Worm (Caenorhabditis elegans): ENCODE measurements around the gene scl-17.

scl-17 gene

ce11 chrII:1476016-1476415, 31.0 kb downstream of the scl-17 start:
- TF ChIP-seq skn-1 (tag; optimal IDR thresholded peaks at IDR 0.05): no peak
- no peak for TF ChIP-seq aly-2 (tag; optimal IDR thresholded peaks at IDR 0.05)
- no peak for TF ChIP-seq nhr-76 (tag; optimal IDR thresholded peaks at IDR 0.05)
- TF ChIP-seq nhr-237 (tag; optimal IDR thresholded peaks at IDR 0.05): no peak
- TF ChIP-seq ceh-9 (tag; optimal IDR thresholded peaks at IDR 0.05): no peak
- TF ChIP-seq fkh-10 (GFP tag; optimal IDR thresholded peaks at IDR 0.05): no peak
- no peak for TF ChIP-seq nhr-25 (tag; optimal IDR thresholded peaks at IDR 0.05)
- TF ChIP-seq ceh-82 (tag; optimal IDR thresholded peaks at IDR 0.05): no peak
- TF ChIP-seq elt-2 (tag; optimal IDR thresholded peaks at IDR 0.05): no peak
- no peak for TF ChIP-seq ztf-4 (tag; optimal IDR thresholded peaks at IDR 0.05)
- no peak for TF ChIP-seq ZK546.5 (tag; optimal IDR thresholded peaks at IDR 0.05)
- no peak for TF ChIP-seq pha-4 (tag; optimal IDR thresholded peaks at IDR 0.05)
- no peak for TF ChIP-seq ztf-11 (tag; optimal IDR thresholded peaks at IDR 0.05)
- no peak for TF ChIP-seq R02D3.7 (tag; optimal IDR thresholded peaks at IDR 0.05)
- TF ChIP-seq snpc-4 (tag; optimal IDR thresholded peaks at IDR 0.05): no peak
- no peak for TF ChIP-seq mml-1 (tag; optimal IDR thresholded peaks at IDR 0.05)

- TF ChIP-seq unc-62 (GFP tag; optimal IDR thresholded peaks at IDR 0.05) (no peak), nhr-23 (tag; optimal IDR thresholded peaks at IDR 0.05) (no peak), lin-39 (tag; optimal IDR thresholded peaks at IDR 0.05) (no peak), ZK546.5 (tag; optimal IDR thresholded peaks at IDR 0.05) (no peak), mdl-1 (tag; optimal IDR thresholded peaks at IDR 0.05) (no peak), ama-1 (optimal IDR thresholded peaks at IDR 0.05) (no peak), aly-2 (tag; optimal IDR thresholded peaks at IDR 0.05) (no peak), elt-2 (tag; optimal IDR thresholded peaks at IDR 0.05) (no peak), nhr-12 (tag; optimal IDR thresholded peaks at IDR 0.05) (no peak), eor-1 (tag; optimal IDR thresholded peaks at IDR 0.05) (no peak), nhr-77 (tag; optimal IDR thresholded peaks at IDR 0.05) (no peak), ceh-16 (tag; optimal IDR thresholded peaks at IDR 0.05) (no peak), nhr-76 (tag; optimal IDR thresholded peaks at IDR 0.05) (no peak), elt-1 (tag; optimal IDR thresholded peaks at IDR 0.05) (no peak), mml-1 (tag; optimal IDR thresholded peaks at IDR 0.05) (no peak), fos-1 (tag; optimal IDR thresholded peaks at IDR 0.05) (no peak), daf-12 (tag; optimal IDR thresholded peaks at IDR 0.05) (no peak), nfya-1 (tag; optimal IDR thresholded peaks at IDR 0.05; ENCODE audit: insufficient read depth) (no peak)
Measured at ce11 chrII:1477295-1477694, 32.3 kb downstream of the scl-17 start.

ce11 chrII:1477975-1478374, 33.0 kb downstream of the scl-17 start:
- TF ChIP-seq nhr-11 (tag; optimal IDR thresholded peaks at IDR 0.05) (no peak), ama-1 (optimal IDR thresholded peaks at IDR 0.05) (no peak), elt-3 (tag; optimal IDR thresholded peaks at IDR 0.05) (no peak), zag-1 (tag; optimal IDR thresholded peaks at IDR 0.05) (no peak), ceh-82 (tag; optimal IDR thresholded peaks at IDR 0.05) (no peak), egl-27 (tag; optimal IDR thresholded peaks at IDR 0.05) (no peak), unc-62 (GFP tag; optimal IDR thresholded peaks at IDR 0.05) (no peak), skn-1 (tag; optimal IDR thresholded peaks at IDR 0.05) (no peak), fos-1 (tag; optimal IDR thresholded peaks at IDR 0.05) (no peak), ztf-11 (tag; optimal IDR thresholded peaks at IDR 0.05) (no peak), daf-12 (tag; optimal IDR thresholded peaks at IDR 0.05) (no peak)

- TF ChIP-seq unc-62 (GFP tag; optimal IDR thresholded peaks at IDR 0.05) (no peak), egl-5 (tag; optimal IDR thresholded peaks at IDR 0.05) (no peak), lin-15B (tag; optimal IDR thresholded peaks at IDR 0.05) (no peak), ZK546.5 (tag; optimal IDR thresholded peaks at IDR 0.05) (no peak), fkh-10 (GFP tag; optimal IDR thresholded peaks at IDR 0.05) (no peak), nhr-67 (tag; optimal IDR thresholded peaks at IDR 0.05) (no peak), tbx-2 (tag; optimal IDR thresholded peaks at IDR 0.05) (no peak), elt-2 (tag; optimal IDR thresholded peaks at IDR 0.05) (no peak), pha-4 (tag; optimal IDR thresholded peaks at IDR 0.05) (no peak)
Measured at ce11 chrII:1478522-1478921, 33.5 kb downstream of the scl-17 start.

ce11 chrII:1481660-1482059, 36.6 kb downstream of the scl-17 start:
- TF ChIP-seq elt-3 (tag; optimal IDR thresholded peaks at IDR 0.05) (no peak), pha-4 (tag; optimal IDR thresholded peaks at IDR 0.05) (no peak), daf-12 (tag; optimal IDR thresholded peaks at IDR 0.05) (no peak), nhr-67 (tag; optimal IDR thresholded peaks at IDR 0.05) (no peak), snpc-4 (tag; optimal IDR thresholded peaks at IDR 0.05) (no peak)

Data from whole organism, L3 larva.